Fruit fly (Drosophila melanogaster) whole organism, pupa: ENCODE data around the gene emei.

Experiments used
- CG10348 ChIP-seq: fragments of 200-800 bp; sonication (Bioruptor generic); IDR thresholded peaks from 2 replicates; pipeline ENCODE4 v1.3.6; 2022; ENCODE audit warnings: missing biosample characterization, missing genetic modification characterization
- CG12605 ChIP-seq: fragments of 200-800 bp; sonication (Bioruptor generic); IDR thresholded peaks from 2 replicates; pipeline ENCODE4 v1.3.6; 2022; ENCODE audit warnings: missing biosample characterization, missing genetic modification characterization
- CG13204 ChIP-seq: fragments of 200-800 bp; sonication (Bioruptor generic); optimal IDR thresholded peaks from 2 replicates; lab custom pipeline; 2018; ENCODE audit warnings: missing biosample characterization, mild to moderate bottlenecking, missing genetic modification characterization, moderate library complexity
- CG14655 ChIP-seq: fragments of 200-800 bp; sonication (Bioruptor generic); optimal IDR thresholded peaks from 3 replicates; lab custom pipeline; 2017; ENCODE audit warnings: mild to moderate bottlenecking, missing biosample characterization, missing genetic modification reagents, missing genetic modification characterization
- CG15710 ChIP-seq: fragments of 200-800 bp; sonication (Bioruptor generic); optimal IDR thresholded peaks from 2 replicates; lab custom pipeline; 2018; ENCODE audit warnings: missing biosample characterization, mild to moderate bottlenecking, missing genetic modification characterization, moderate library complexity
- CG17806 ChIP-seq: fragments of 200-800 bp; sonication (Bioruptor generic); optimal IDR thresholded peaks from 2 replicates; lab custom pipeline; 2018; ENCODE audit warnings: missing biosample characterization, mild to moderate bottlenecking, missing genetic modification characterization, moderate library complexity
- CG32121 ChIP-seq: fragments of 200-800 bp; sonication (Bioruptor generic); IDR thresholded peaks from 2 replicates; pipeline ENCODE4 v1.3.6; 2022; ENCODE audit warnings: missing biosample characterization, missing genetic modification characterization
- CG34367 ChIP-seq: fragments of 200-800 bp; sonication (Bioruptor generic); optimal IDR thresholded peaks from 2 replicates; lab custom pipeline; 2018; ENCODE audit warnings: missing biosample characterization, mild to moderate bottlenecking, missing genetic modification characterization
- CG4496 ChIP-seq: fragments of 200-800 bp; sonication (Bioruptor generic); IDR thresholded peaks from 3 replicates; pipeline ENCODE4 v1.3.6; 2022; ENCODE audit warnings: missing biosample characterization, missing genetic modification characterization
- CG8159 ChIP-seq: fragments of 200-800 bp; sonication (Bioruptor generic); optimal IDR thresholded peaks from 3 replicates; lab custom pipeline; 2018; ENCODE audit warnings: missing biosample characterization, mild to moderate bottlenecking, missing genetic modification characterization, moderate library complexity
- CG8301 ChIP-seq: fragments of 200-800 bp; sonication (Bioruptor generic); optimal IDR thresholded peaks from 2 replicates; lab custom pipeline; 2018; ENCODE audit warnings: missing biosample characterization, mild to moderate bottlenecking, missing genetic modification characterization
- CG9948 ChIP-seq: fragments of 200-800 bp; sonication (Bioruptor generic); optimal IDR thresholded peaks from 2 replicates; lab custom pipeline; 2018; ENCODE audit warnings: missing biosample characterization, mild to moderate bottlenecking, missing genetic modification characterization, moderate library complexity
- D1 ChIP-seq: fragments of 200-800 bp; sonication (Bioruptor generic); optimal IDR thresholded peaks from 2 replicates; lab custom pipeline; 2018; ENCODE audit warnings: missing biosample characterization, mild to moderate bottlenecking, missing genetic modification characterization, moderate library complexity
- EcR ChIP-seq: fragments of 200-800 bp; sonication (Bioruptor generic); optimal IDR thresholded peaks from 3 replicates; lab custom pipeline; 2019; ENCODE audit warnings: missing biosample characterization, missing genetic modification characterization, mild to moderate bottlenecking, moderate library complexity, missing genetic modification reagents
- Ets98B ChIP-seq: fragments of 200-800 bp; sonication (Bioruptor generic); IDR thresholded peaks from 2 replicates; pipeline ENCODE4 v1.3.6; 2022; ENCODE audit warnings: missing biosample characterization, missing genetic modification characterization
- Pif1A ChIP-seq: fragments of 200-800 bp; sonication (Bioruptor generic); optimal IDR thresholded peaks from 3 replicates; lab custom pipeline; 2016; ENCODE audit warnings: missing biosample characterization, missing genetic modification characterization
- Pif1B ChIP-seq: fragments of 200-800 bp; sonication (Bioruptor generic); optimal IDR thresholded peaks from 3 replicates; lab custom pipeline; 2016; ENCODE audit warnings: missing biosample characterization, missing genetic modification characterization
- Snoo ChIP-seq: fragments of 200-800 bp; sonication (Bioruptor generic); optimal IDR thresholded peaks from 3 replicates; lab custom pipeline; 2017; ENCODE audit warnings: missing biosample characterization, mild to moderate bottlenecking, missing genetic modification characterization, inconsistent platforms
- fd96Ca ChIP-seq: fragments of 200-800 bp; sonication (Bioruptor generic); IDR thresholded peaks from 3 replicates; pipeline ENCODE4 v1.3.6; 2022; ENCODE audit warnings: missing biosample characterization, missing genetic modification characterization
- gl ChIP-seq: fragments of 200-800 bp; sonication (Bioruptor generic); optimal IDR thresholded peaks from 2 replicates; lab custom pipeline; 2018; ENCODE audit warnings: missing biosample characterization, mild to moderate bottlenecking, missing genetic modification characterization
- rn ChIP-seq: fragments of 200-800 bp; sonication (Bioruptor generic); IDR thresholded peaks from 2 replicates; pipeline ENCODE4 v1.3.6; 2022; ENCODE audit warnings: missing biosample characterization, missing genetic modification characterization

Gene emei

dm6 chr3L:11092610-11092961 lies 16.9 kb upstream of the emei start:
- TF ChIP-seq CG10348 (GFP tag; lab: Robert Waterston, UW) (no peak), rn (GFP tag; lab: Robert Waterston, UW) (no peak), CG34367 (no peak), Pif1B (GFP tag; lab: Kevin White, UChicago) (no peak), CG12605 (GFP tag; lab: Robert Waterston, UW) (no peak), CG17806 (tag; lab: Kevin White, UChicago) (no peak), gl (no peak), D1 (tag; lab: Kevin White, UChicago) (no peak), CG4496 (no peak), Ets98B (GFP tag; lab: Robert Waterston, UW) (no peak), CG13204 (GFP tag; lab: Kevin White, UChicago) (no peak)

DNA sequence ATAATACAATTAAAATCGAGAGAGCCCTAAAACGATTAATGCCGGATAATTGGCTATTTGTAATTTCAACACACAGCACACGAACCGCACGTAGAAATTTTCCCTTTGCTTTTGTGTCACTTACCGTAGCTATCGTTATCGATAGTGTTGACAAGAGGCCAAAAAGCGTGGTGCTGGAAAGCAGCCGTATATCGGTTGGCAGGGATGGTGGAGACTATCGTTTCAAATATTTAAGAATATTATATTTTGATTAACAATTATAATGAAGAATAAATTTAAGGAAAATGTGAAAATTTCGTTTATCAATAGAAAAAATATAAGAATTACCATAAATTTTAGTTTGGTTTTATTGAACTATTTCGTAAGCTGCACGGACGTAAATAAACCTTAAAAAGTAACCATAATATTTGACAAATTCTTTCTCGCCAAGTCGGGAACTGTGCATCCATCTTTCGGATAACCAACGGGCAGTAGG lies 16.4 kb upstream of the emei start, which contains the start of gene JIL-1:
Gene JIL-1 (minus strand): TSS at position 148 of the 475 bp plus-strand sequence.
- TF ChIP-seq CG4496 (peak; percentile 50; the same call in 2 of the 3 replicates), CG9948 (tag; lab: Kevin White, UChicago) (no peak), CG8159 (tag; lab: Kevin White, UChicago) (peak; percentile 41), D1 (tag; lab: Kevin White, UChicago) (peak; percentile 57), CG10348 (GFP tag; lab: Robert Waterston, UW) (no peak), CG12605 (GFP tag; lab: Robert Waterston, UW) (no peak), gl (no peak), CG15710 (tag; lab: Kevin White, UChicago) (peak; percentile 42), CG14655 (GFP tag; lab: Kevin White, UChicago) (peak; percentile 21), CG13204 (GFP tag; lab: Kevin White, UChicago) (no peak), Snoo (tag; lab: Kevin White, UChicago) (peak; percentile 20), CG34367 (no peak), rn (GFP tag; lab: Robert Waterston, UW) (0 out of 2 replicates have a peak, but pooled peaks have one; percentile 10), CG32121 (GFP tag; lab: Robert Waterston, UW) (peak; percentile 38; the same call in 1 of the 2 replicates), Ets98B (GFP tag; lab: Robert Waterston, UW) (peak; percentile 77), fd96Ca (GFP tag; lab: Robert Waterston, UW) (peak; percentile 69), EcR (GFP tag; lab: Kevin White, UChicago) (no peak), Pif1A (GFP tag; lab: Kevin White, UChicago) (peak; percentile 44), Pif1B (GFP tag; lab: Kevin White, UChicago) (peak; percentile 44), CG8301 (tag; lab: Kevin White, UChicago) (peak; percentile 5), CG17806 (tag; lab: Kevin White, UChicago) (peak; percentile 14)

DNA sequence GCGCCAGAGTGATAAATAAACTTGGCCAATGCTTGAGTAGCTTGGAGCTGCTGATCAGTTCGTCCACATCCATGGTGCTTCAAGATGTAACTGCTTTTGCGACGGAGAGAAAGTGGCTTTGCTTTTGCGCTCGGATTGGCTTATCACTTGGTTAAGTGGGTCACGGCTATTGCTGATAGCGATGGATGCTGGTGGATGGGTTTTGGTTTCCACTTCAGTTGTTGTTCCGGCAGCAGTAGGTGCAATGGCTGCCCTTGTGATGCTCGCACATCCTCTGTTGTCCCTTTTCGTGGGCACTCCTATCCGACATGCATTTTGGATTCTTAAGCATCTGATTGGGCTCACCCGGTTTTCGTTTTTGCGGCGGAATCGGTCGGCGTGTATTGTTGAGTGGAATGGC lies 15.2 kb upstream of the emei start:
- TF ChIP-seq EcR (GFP tag; lab: Kevin White, UChicago), result peak; percentile 56
- TF ChIP-seq CG15710 (tag; lab: Kevin White, UChicago), result no peak
- TF ChIP-seq, all 21 proteins: peak for 1

DNA sequence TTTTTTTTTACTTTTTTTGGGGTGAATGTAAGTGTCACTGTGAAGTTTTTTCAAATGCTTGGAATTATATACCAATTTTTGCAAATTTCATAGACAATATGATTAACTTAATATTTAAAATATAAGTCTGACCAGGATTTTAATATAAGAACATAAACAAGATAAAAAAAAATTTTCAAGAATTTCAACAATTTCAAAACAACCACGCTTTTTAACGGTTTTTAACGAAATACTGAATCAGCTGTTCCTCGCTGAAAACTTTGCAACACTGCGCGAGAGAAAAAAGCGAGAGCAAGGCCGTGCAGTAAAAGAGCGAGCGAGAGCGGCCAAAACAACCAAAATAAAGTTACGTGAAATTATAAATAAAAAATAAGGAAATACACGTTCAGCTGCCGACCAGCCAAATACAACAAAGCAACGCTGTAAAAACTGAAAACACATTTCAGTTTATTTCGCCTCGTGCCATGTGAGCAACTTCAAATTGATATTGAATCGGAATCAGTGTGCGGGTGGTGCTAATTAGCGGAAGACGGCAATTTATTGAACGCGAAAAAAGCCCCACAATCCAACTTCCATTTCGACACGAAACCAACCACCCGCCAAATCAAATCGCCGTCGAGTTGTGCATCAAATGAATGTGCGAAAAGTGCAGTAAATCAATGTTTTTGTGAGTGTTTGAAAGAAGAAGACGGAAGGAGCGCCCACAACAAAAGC lies 13.1 kb upstream of the emei start, which contains the start of the genes CG46439, Iyd and CG33947:
Gene CG46439 (minus strand): TSS at position 51 of the 714 bp plus-strand sequence.
Gene Iyd (minus strand): TSS at position 51 of the 714 bp plus-strand sequence.
Gene CG33947 (plus strand): TSS at position 302 of the 714 bp plus-strand sequence.
- TF ChIP-seq EcR (GFP tag; lab: Kevin White, UChicago), result no peak
- peak; percentile 69 for TF ChIP-seq CG32121 (GFP tag; lab: Robert Waterston, UW)
- peak; percentile 13 for TF ChIP-seq CG13204 (GFP tag; lab: Kevin White, UChicago)
- peak; percentile 74 for TF ChIP-seq CG14655 (GFP tag; lab: Kevin White, UChicago)
- TF ChIP-seq CG12605 (GFP tag; lab: Robert Waterston, UW), result peak; percentile 94
- TF ChIP-seq fd96Ca (GFP tag; lab: Robert Waterston, UW), result peak; percentile 82
- peak; percentile 69 for TF ChIP-seq D1 (tag; lab: Kevin White, UChicago)
- peak; percentile 42 for TF ChIP-seq Snoo (tag; lab: Kevin White, UChicago)
- peak; percentile 71 for TF ChIP-seq CG8159 (tag; lab: Kevin White, UChicago)
- no peak for TF ChIP-seq CG10348 (GFP tag; lab: Robert Waterston, UW)
- TF ChIP-seq Pif1B (GFP tag; lab: Kevin White, UChicago), result peak; percentile 87
- TF ChIP-seq CG8301 (tag; lab: Kevin White, UChicago), result peak; percentile 76
- TF ChIP-seq gl, result peak; percentile 93
- peak; percentile 76 for TF ChIP-seq Ets98B (GFP tag; lab: Robert Waterston, UW)
- TF ChIP-seq CG17806 (tag; lab: Kevin White, UChicago), result peak; percentile 61
- TF ChIP-seq Pif1A (GFP tag; lab: Kevin White, UChicago), result peak; percentile 88
- TF ChIP-seq CG9948 (tag; lab: Kevin White, UChicago), result peak; percentile 41
- 0 out of 2 replicates have a peak, but pooled peaks have one; percentile 6 for TF ChIP-seq rn (GFP tag; lab: Robert Waterston, UW)
- peak; percentile 83 for TF ChIP-seq CG4496
- peak; percentile 61 for TF ChIP-seq CG15710 (tag; lab: Kevin White, UChicago)
- TF ChIP-seq CG34367, result peak; percentile 51

DNA sequence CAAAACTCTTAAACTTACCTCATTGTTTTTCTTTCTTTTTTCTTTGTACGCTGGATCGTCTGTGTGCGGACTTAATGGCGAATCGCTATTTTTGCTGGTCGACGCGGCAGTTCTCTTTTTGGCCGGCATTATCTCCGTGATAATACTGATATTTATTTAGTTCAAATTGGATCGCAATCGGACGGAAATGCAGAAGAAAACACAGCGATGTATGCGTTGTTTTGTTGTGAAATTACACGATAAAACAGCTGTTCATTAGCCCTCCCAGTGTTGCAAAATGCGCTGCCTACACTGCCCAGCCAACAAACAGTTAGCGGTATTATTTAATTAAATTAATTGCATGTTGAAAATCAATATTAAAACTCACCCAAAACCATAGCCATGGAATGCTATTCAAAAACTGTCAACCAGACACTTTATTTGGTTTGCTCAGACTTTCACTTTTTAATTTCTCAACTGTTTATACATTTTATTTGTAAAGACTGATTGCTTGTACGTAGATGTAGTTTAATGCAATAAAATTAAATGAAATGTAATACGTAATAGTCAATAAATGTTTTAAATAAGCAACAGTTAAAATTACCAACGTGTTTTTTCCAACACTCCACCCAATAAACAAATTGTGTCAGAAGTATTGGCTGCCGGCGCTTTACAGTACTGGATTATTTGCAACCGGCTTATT lies 11.4 kb upstream of the emei start, which contains the start of the genes Irbp18 and APP-BP1:
Gene Irbp18 (minus strand): TSS at position 205 of the 682 bp plus-strand sequence.
Gene APP-BP1 (plus strand): TSS at position 431 of the 682 bp plus-strand sequence.
- TF ChIP-seq CG34367, result peak; percentile 91
- TF ChIP-seq CG4496, result peak; percentile 93
- TF ChIP-seq EcR (GFP tag; lab: Kevin White, UChicago), result no peak
- TF ChIP-seq CG15710 (tag; lab: Kevin White, UChicago), result peak; percentile 90
- TF ChIP-seq Pif1A (GFP tag; lab: Kevin White, UChicago), result peak; percentile 96
- TF ChIP-seq fd96Ca (GFP tag; lab: Robert Waterston, UW), result peak; percentile 91
- TF ChIP-seq rn (GFP tag; lab: Robert Waterston, UW), result peak; percentile 77
- TF ChIP-seq CG12605 (GFP tag; lab: Robert Waterston, UW), result peak; percentile 76
- TF ChIP-seq gl, result peak; percentile 80
- peak; percentile 94 for TF ChIP-seq CG14655 (GFP tag; lab: Kevin White, UChicago)
- peak; percentile 89 for TF ChIP-seq D1 (tag; lab: Kevin White, UChicago)
- peak; percentile 91 for TF ChIP-seq CG8159 (tag; lab: Kevin White, UChicago)
- no peak for TF ChIP-seq CG13204 (GFP tag; lab: Kevin White, UChicago)
- TF ChIP-seq CG32121 (GFP tag; lab: Robert Waterston, UW), result peak; percentile 89
- TF ChIP-seq Pif1B (GFP tag; lab: Kevin White, UChicago), result peak; percentile 94
- TF ChIP-seq CG17806 (tag; lab: Kevin White, UChicago), result peak; percentile 89
- TF ChIP-seq CG10348 (GFP tag; lab: Robert Waterston, UW), result peak; percentile 72
- peak; percentile 91 for TF ChIP-seq CG9948 (tag; lab: Kevin White, UChicago)
- peak; percentile 89 for TF ChIP-seq Ets98B (GFP tag; lab: Robert Waterston, UW)
- TF ChIP-seq Snoo (tag; lab: Kevin White, UChicago), result peak; percentile 93
- TF ChIP-seq CG8301 (tag; lab: Kevin White, UChicago), result peak; percentile 93
